Worm (Caenorhabditis elegans) whole organism, early embryonic: ENCODE results near the gene egl-4.

Source experiments
- B0310.2 ChIP-seq: sonication (generic microtip); optimal IDR thresholded peaks from 2 replicates; lab custom pipeline; 2016; ENCODE audit warnings: mild to moderate bottlenecking, missing genetic modification characterization, missing compliant biosample characterization
- F13C5.2 ChIP-seq: sonication (generic microtip); optimal IDR thresholded peaks from 2 replicates; lab custom pipeline; 2017; ENCODE audit warnings: mild to moderate bottlenecking, missing genetic modification characterization, inconsistent platforms, missing compliant biosample characterization
- ama-1 ChIP-seq: fragments of 150-350 bp; optimal IDR thresholded peaks from 2 replicates; lab custom pipeline; 2014
- ceh-36 ChIP-seq: sonication (generic microtip); optimal IDR thresholded peaks from 2 replicates; lab custom pipeline; 2016; ENCODE audit warnings: missing genetic modification characterization, inconsistent platforms, missing compliant biosample characterization
- hmg-4 ChIP-seq: fragments of 200-800 bp; sonication (Bioruptor generic); optimal IDR thresholded peaks from 2 replicates; lab custom pipeline; 2018; ENCODE audit warnings: mild to moderate bottlenecking, missing genetic modification characterization, missing compliant biosample characterization
- pes-1 ChIP-seq: fragments of 200-800 bp; sonication (Bioruptor generic); IDR thresholded peaks from 2 replicates; pipeline ENCODE4 v1.3.6; 2022; ENCODE audit warnings: missing genetic modification reagents, missing genetic modification characterization, missing compliant biosample characterization
- sea-1 ChIP-seq: fragments of 200-800 bp; sonication (Bioruptor generic); conservative IDR thresholded peaks from 2 replicates; pipeline ENCODE4 v1.3.6; 2022; ENCODE audit warnings: missing genetic modification characterization, missing compliant biosample characterization
- tra-4 ChIP-seq: sonication (generic microtip); optimal IDR thresholded peaks from 2 replicates; lab custom pipeline; 2017; ENCODE audit warnings: missing genetic modification characterization, missing compliant biosample characterization

ce11 chrIV:1872052-1872451 lies 24.2 kb downstream of the egl-4 start:
- no peak for TF ChIP-seq pes-1 (GFP tag; lab: Robert Waterston, UW)
- no peak for TF ChIP-seq tra-4 (tag; lab: Kevin White, UChicago)
- TF ChIP-seq ama-1 (lab: Kevin White, UChicago) = no peak
- no peak for TF ChIP-seq sea-1 (GFP tag; lab: Robert Waterston, UW)
- no peak for TF ChIP-seq hmg-4 (GFP tag; lab: Kevin White, UChicago)
- no peak for TF ChIP-seq B0310.2 (tag; lab: Kevin White, UChicago)
- no peak for TF ChIP-seq ceh-36 (tag; lab: Kevin White, UChicago)
- no peak for TF ChIP-seq F13C5.2 (tag; lab: Kevin White, UChicago)
